Fruit fly (Drosophila melanogaster): ENCODE results near the gene Cdk5alpha.
A peak's percentile ranks its signal among the peaks of the same experiment; 100 is the strongest.

Gene Cdk5alpha

dm6 chr2L:10321036-10321583, 10.4 kb upstream of the Cdk5alpha start:
- no peak for TF ChIP-seq acj6 (GFP tag; optimal IDR thresholded peaks at IDR 0.05)
- TF ChIP-seq CG7368 (GFP tag; optimal IDR thresholded peaks at IDR 0.05): no peak
- TF ChIP-seq Sox102F (GFP tag; optimal IDR thresholded peaks at IDR 0.05): no peak
- TF ChIP-seq achi (GFP tag; optimal IDR thresholded peaks at IDR 0.05): no peak
- TF ChIP-seq CG3032 (tag; optimal IDR thresholded peaks at IDR 0.05): no peak
- TF ChIP-seq CG16779 (tag; optimal IDR thresholded peaks at IDR 0.05): no peak
- peak; percentile 9 for TF ChIP-seq cyc (GFP tag; optimal IDR thresholded peaks at IDR 0.05)
- TF ChIP-seq CG11902 (GFP tag; optimal IDR thresholded peaks at IDR 0.05): no peak
- peak; percentile 71 for TF ChIP-seq Eip78C (GFP tag)
- no peak for TF ChIP-seq dac (GFP tag; optimal IDR thresholded peaks at IDR 0.05)
- no peak for TF ChIP-seq CG10669 (GFP tag; optimal IDR thresholded peaks at IDR 0.05)
- TF ChIP-seq fkh (GFP tag; optimal IDR thresholded peaks at IDR 0.05): peak; percentile 85

dm6 chr2L:10320174-10320775, 9.5 kb upstream of the Cdk5alpha start:
- TF ChIP-seq Hr39 (GFP tag; optimal IDR thresholded peaks at IDR 0.05) (no peak), Smox (GFP tag; optimal IDR thresholded peaks at IDR 0.05) (no peak), acj6 (GFP tag; optimal IDR thresholded peaks at IDR 0.05) (no peak), Hr38 (GFP tag; optimal IDR thresholded peaks at IDR 0.05) (no peak), vri (GFP tag; optimal IDR thresholded peaks at IDR 0.05) (peak; percentile 94), Hr4 (GFP tag; optimal IDR thresholded peaks at IDR 0.05) (no peak), svp (GFP tag) (no peak), dsx (GFP tag; optimal IDR thresholded peaks at IDR 0.05; ENCODE audit: poor library complexity, severe bottlenecking) (no peak), esn (GFP tag; optimal IDR thresholded peaks at IDR 0.05) (no peak), Eip93F (GFP tag; optimal IDR thresholded peaks at IDR 0.05) (peak; percentile 27)

DNA sequence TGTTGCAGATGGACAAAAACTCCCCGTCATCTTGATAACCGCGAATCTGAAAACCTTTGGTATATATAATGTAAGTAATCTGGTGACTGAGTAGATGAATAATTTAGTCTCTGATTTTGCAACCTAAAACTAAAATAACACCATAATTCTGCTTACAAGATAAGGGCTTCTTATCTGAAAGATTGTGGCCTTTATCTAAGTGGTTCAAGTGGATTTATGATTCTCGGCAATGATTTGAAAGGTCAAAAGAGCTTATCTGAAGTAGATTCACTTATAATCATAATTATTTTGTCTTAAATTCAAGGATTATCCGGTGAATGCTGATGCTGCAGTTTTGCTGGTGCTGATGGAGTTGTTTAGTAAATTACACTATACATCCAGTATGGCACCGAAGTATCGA, 5.1 kb upstream of the Cdk5alpha start:
- TF ChIP-seq net (GFP tag; optimal IDR thresholded peaks at IDR 0.05) (no peak), dac (GFP tag; optimal IDR thresholded peaks at IDR 0.05) (no peak), cyc (GFP tag; optimal IDR thresholded peaks at IDR 0.05) (no peak), CG11294 (GFP tag; IDR thresholded peaks at IDR 0.05) (no peak), Sox14 (GFP tag; optimal IDR thresholded peaks at IDR 0.05) (no peak)

DNA sequence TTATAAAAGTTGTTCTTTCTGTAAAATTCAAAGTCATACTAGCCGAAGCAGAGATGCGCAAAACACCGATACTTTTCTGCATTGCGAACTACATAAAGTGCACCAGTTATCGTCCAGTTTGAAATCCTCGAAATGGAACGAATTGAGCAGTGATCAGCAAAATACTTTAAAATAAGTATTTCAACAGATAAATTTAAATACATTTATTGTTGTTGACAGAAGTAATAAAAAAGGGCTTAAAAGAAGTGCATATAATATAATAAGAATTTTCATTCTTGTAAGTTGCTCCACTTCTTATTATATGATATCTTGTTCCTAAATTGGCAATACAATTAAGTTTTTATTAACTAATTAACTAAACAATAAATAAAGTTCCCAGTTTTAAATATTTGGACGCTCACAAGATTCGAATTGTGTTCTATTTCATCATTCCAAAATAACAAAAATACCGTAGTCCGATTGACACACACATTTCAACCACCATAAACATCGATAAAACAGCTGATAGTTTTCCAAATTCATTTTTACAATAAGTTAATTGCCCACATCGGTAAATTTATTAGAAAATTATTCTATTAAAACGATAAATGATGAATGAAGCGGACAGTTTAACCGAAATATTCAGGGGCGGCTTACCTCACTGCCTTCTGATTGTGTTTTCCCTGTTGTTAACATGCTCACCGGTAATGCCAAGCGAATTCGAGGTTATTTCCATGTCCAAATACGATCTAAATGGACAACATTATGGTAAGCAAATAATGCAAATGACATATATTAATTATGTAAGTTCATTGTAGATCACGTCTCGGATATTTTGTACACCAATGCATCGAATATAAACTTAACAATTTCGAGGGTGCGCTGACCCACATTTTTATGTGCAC, 3.8 kb upstream of the Cdk5alpha start, which contains the start of the genes Usp14 and CG4972:
Gene Usp14, minus strand, starts transcription at position 70 of the 884 bp plus-strand sequence.
Gene CG4972, plus strand, starts transcription at position 466 of the 884 bp plus-strand sequence.
- TF ChIP-seq CG3032 (tag; optimal IDR thresholded peaks at IDR 0.05) (peak; percentile 34), CG6792 (GFP tag; optimal IDR thresholded peaks at IDR 0.05) (no peak), fd85E (GFP tag; optimal IDR thresholded peaks at IDR 0.05) (no peak), ss (GFP tag; optimal IDR thresholded peaks at IDR 0.05) (no peak), net (GFP tag; optimal IDR thresholded peaks at IDR 0.05) (no peak), Sox15 (GFP tag; optimal IDR thresholded peaks at IDR 0.05) (no peak), CG32006 (GFP tag; optimal IDR thresholded peaks at IDR 0.05) (no peak), dsx (GFP tag; optimal IDR thresholded peaks at IDR 0.05; ENCODE audit: poor library complexity, severe bottlenecking) (no peak), achi (GFP tag; optimal IDR thresholded peaks at IDR 0.05) (no peak), Hr38 (GFP tag; optimal IDR thresholded peaks at IDR 0.05) (no peak), Blimp-1 (GFP tag; optimal IDR thresholded peaks at IDR 0.05) (no peak), CG6854 (GFP tag; optimal IDR thresholded peaks at IDR 0.05) (no peak), topi (GFP tag; optimal IDR thresholded peaks at IDR 0.05) (peak; percentile 26), OdsH (GFP tag; optimal IDR thresholded peaks at IDR 0.05) (no peak), CG6808 (GFP tag; optimal IDR thresholded peaks at IDR 0.05) (no peak), CG11294 (GFP tag; IDR thresholded peaks at IDR 0.05) (no peak), Eip93F (GFP tag; optimal IDR thresholded peaks at IDR 0.05) (no peak), salr (GFP tag; optimal IDR thresholded peaks at IDR 0.05) (no peak), svp (GFP tag) (no peak), Eip75B (GFP tag; optimal IDR thresholded peaks at IDR 0.05) (no peak), Sox14 (GFP tag; optimal IDR thresholded peaks at IDR 0.05) (peak; percentile 21), cyc (GFP tag; optimal IDR thresholded peaks at IDR 0.05) (peak; percentile 22), Ets21C (GFP tag; optimal IDR thresholded peaks at IDR 0.05) (no peak), CG9139 (GFP tag; optimal IDR thresholded peaks at IDR 0.05) (no peak), CG11762 (GFP tag; optimal IDR thresholded peaks at IDR 0.05; ENCODE audit: insufficient read depth) (no peak), eg (GFP tag; IDR thresholded peaks at IDR 0.05) (no peak), CG6163 (GFP tag; IDR thresholded peaks at IDR 0.05) (no peak), fkh (GFP tag; optimal IDR thresholded peaks at IDR 0.05) (peak; percentile 25), CG10631 (GFP tag; optimal IDR thresholded peaks at IDR 0.05) (no peak)
